Fruit fly (Drosophila melanogaster) whole organism, embryonic: ENCODE results near the gene p115.

Experiments used
- Aef1 ChIP-seq: fragments of 200-800 bp; sonication (Bioruptor generic); IDR thresholded peaks from 3 replicates; pipeline ENCODE4 v1.3.6; 2022; ENCODE audit warnings: missing biosample characterization, missing genetic modification characterization
- Asciz ChIP-seq: fragments of 200-800 bp; sonication (Bioruptor generic); optimal IDR thresholded peaks from 2 replicates; lab custom pipeline; 2017; ENCODE audit warnings: missing biosample characterization, mild to moderate bottlenecking, missing genetic modification characterization, missing genetic modification reagents
- CG11085 ChIP-seq: fragments of 200-800 bp; sonication (Bioruptor generic); IDR thresholded peaks from 2 replicates; pipeline ENCODE4 v1.3.6; 2022; ENCODE audit warnings: missing biosample characterization, missing genetic modification characterization
- CG11723 ChIP-seq: fragments of 200-800 bp; sonication (Bioruptor generic); optimal IDR thresholded peaks from 2 replicates; lab custom pipeline; 2017; ENCODE audit warnings: missing biosample characterization, mild to moderate bottlenecking, missing genetic modification characterization
- CG13775 ChIP-seq: fragments of 200-800 bp; sonication (Bioruptor generic); optimal IDR thresholded peaks from 3 replicates; lab custom pipeline; 2017; ENCODE audit warnings: missing biosample characterization, mild to moderate bottlenecking, missing genetic modification characterization
- CG14965 ChIP-seq: fragments of 200-800 bp; sonication (Bioruptor generic); optimal IDR thresholded peaks from 2 replicates; lab custom pipeline; 2016; ENCODE audit warnings: missing biosample characterization, missing genetic modification characterization, borderline replicate concordance
- CG1602 ChIP-seq: fragments of 200-800 bp; sonication (Bioruptor generic); optimal IDR thresholded peaks from 3 replicates; lab custom pipeline; 2016; ENCODE audit warnings: missing biosample characterization, missing genetic modification characterization
- CG1647 ChIP-seq: fragments of 200-800 bp; sonication (Bioruptor generic); optimal IDR thresholded peaks from 3 replicates; lab custom pipeline; 2016; ENCODE audit warnings: missing biosample characterization, missing genetic modification characterization
- CG17912 ChIP-seq: fragments of 200-800 bp; sonication (Bioruptor generic); optimal IDR thresholded peaks from 2 replicates; lab custom pipeline; 2018; ENCODE audit warnings: missing biosample characterization, mild to moderate bottlenecking, missing genetic modification characterization
- CG1832 ChIP-seq: fragments of 200-800 bp; sonication (Bioruptor generic); optimal IDR thresholded peaks from 2 replicates; lab custom pipeline; 2017; ENCODE audit warnings: missing biosample characterization, mild to moderate bottlenecking, missing genetic modification characterization, inconsistent platforms
- CG18476 ChIP-seq: fragments of 200-800 bp; sonication (Bioruptor generic); optimal IDR thresholded peaks from 2 replicates; lab custom pipeline; 2016; ENCODE audit warnings: missing biosample characterization, mild to moderate bottlenecking, missing genetic modification characterization
- CG2120 ChIP-seq: fragments of 200-800 bp; sonication (Bioruptor generic); optimal IDR thresholded peaks from 3 replicates; lab custom pipeline; 2016; ENCODE audit warnings: missing biosample characterization, missing genetic modification characterization
- CG2199 ChIP-seq: fragments of 200-800 bp; sonication (Bioruptor generic); IDR thresholded peaks from 3 replicates; pipeline ENCODE4 v1.3.6; 2022; ENCODE audit warnings: missing biosample characterization, missing genetic modification characterization
- CG2875 ChIP-seq: fragments of 200-800 bp; sonication (Bioruptor generic); optimal IDR thresholded peaks from 2 replicates; lab custom pipeline; 2017; ENCODE audit warnings: missing biosample characterization, mild to moderate bottlenecking, missing genetic modification characterization, missing genetic modification reagents
- CG30431 ChIP-seq: fragments of 200-800 bp; sonication (Bioruptor generic); optimal IDR thresholded peaks from 2 replicates; lab custom pipeline; 2017; ENCODE audit warnings: missing biosample characterization, missing genetic modification characterization
- CG5245 ChIP-seq: fragments of 200-800 bp; sonication (Bioruptor generic); optimal IDR thresholded peaks from 3 replicates; lab custom pipeline; 2016; ENCODE audit warnings: missing biosample characterization, missing genetic modification characterization
- CG7271 ChIP-seq: fragments of 200-800 bp; sonication (Bioruptor generic); optimal IDR thresholded peaks from 2 replicates; lab custom pipeline; 2018; ENCODE audit warnings: missing biosample characterization, mild to moderate bottlenecking, missing genetic modification characterization, moderate library complexity
- CG7839 ChIP-seq: fragments of 200-800 bp; sonication (Bioruptor generic); optimal IDR thresholded peaks from 3 replicates; lab custom pipeline; 2018; ENCODE audit warnings: missing biosample characterization, mild to moderate bottlenecking, missing genetic modification characterization, moderate library complexity
- CG7963 ChIP-seq: fragments of 200-800 bp; sonication (Bioruptor generic); IDR thresholded peaks from 3 replicates; pipeline ENCODE4 v1.3.6; 2022; ENCODE audit warnings: missing biosample characterization, missing genetic modification characterization; ENCODE audit not compliant: partially characterized antibody
- Drgx ChIP-seq: fragments of 200-800 bp; sonication (Bioruptor generic); IDR thresholded peaks from 2 replicates; pipeline ENCODE4 v1.3.6; 2022; ENCODE audit warnings: missing biosample characterization, missing genetic modification characterization
- H15 ChIP-seq: fragments of 200-800 bp; sonication (Bioruptor generic); IDR thresholded peaks from 3 replicates; pipeline ENCODE4 v1.3.6; 2022; ENCODE audit warnings: missing biosample characterization, missing genetic modification characterization
- Hmr ChIP-seq: fragments of 200-800 bp; sonication (Bioruptor generic); optimal IDR thresholded peaks from 3 replicates; lab custom pipeline; 2017; ENCODE audit warnings: mild to moderate bottlenecking, missing biosample characterization, missing genetic modification reagents, missing genetic modification characterization
- Hmx ChIP-seq: fragments of 200-800 bp; sonication (Bioruptor generic); optimal IDR thresholded peaks from 2 replicates; lab custom pipeline; 2016; ENCODE audit warnings: missing biosample characterization, missing genetic modification characterization
- Hr51 ChIP-seq, 2 experiments: fragments of 200-800 bp; sonication (Bioruptor generic); optimal IDR thresholded peaks; 2 replicates in 1 of 2; 3 replicates in 1 of 2; lab custom pipeline; 2016 to 2018; ENCODE audit warnings: missing biosample characterization in 2 of 2, missing genetic modification characterization in 2 of 2, mild to moderate bottlenecking in 1 of 2, moderate library complexity in 1 of 2
- Med ChIP-seq: fragments of 200-800 bp; sonication (Bioruptor generic); peaks from one replicate; lab custom pipeline; 2016; ENCODE audit warnings: missing biosample characterization, missing genetic modification characterization, mild to moderate bottlenecking, inconsistent platforms, moderate library complexity
- NC2α ChIP-seq: fragments of 200-800 bp; sonication (Bioruptor generic); optimal IDR thresholded peaks from 2 replicates; lab custom pipeline; 2016; ENCODE audit warnings: missing biosample characterization, missing genetic modification characterization
- Pdp1 ChIP-seq, 2 experiments: fragments of 200-800 bp; sonication (Bioruptor generic); optimal IDR thresholded peaks; 3 replicates each; lab custom pipeline; 2016; ENCODE audit warnings: missing biosample characterization in 2 of 2, missing genetic modification characterization in 2 of 2, mild to moderate bottlenecking in 1 of 2, moderate library complexity in 1 of 2
- Spps ChIP-seq: fragments of 200-800 bp; sonication (Bioruptor generic); optimal IDR thresholded peaks from 2 replicates; lab custom pipeline; 2018; ENCODE audit warnings: missing biosample characterization, mild to moderate bottlenecking, missing genetic modification characterization
- Tbp ChIP-seq: fragments of >200 bp; optimal IDR thresholded peaks from 2 replicates; lab custom pipeline; 2018; ENCODE audit warnings: missing biosample characterization, missing genetic modification characterization
- Vsx1 ChIP-seq: fragments of 200-800 bp; sonication (Bioruptor generic); optimal IDR thresholded peaks from 2 replicates; lab custom pipeline; 2017; ENCODE audit warnings: missing biosample characterization, mild to moderate bottlenecking, missing genetic modification characterization, missing genetic modification reagents
- crc ChIP-seq: fragments of 200-800 bp; sonication (Bioruptor generic); optimal IDR thresholded peaks from 2 replicates; lab custom pipeline; 2016; ENCODE audit warnings: missing biosample characterization, missing genetic modification characterization
- cwo ChIP-seq: fragments of 200-800 bp; sonication (Bioruptor generic); optimal IDR thresholded peaks from 3 replicates; lab custom pipeline; 2017; ENCODE audit warnings: missing biosample characterization, missing genetic modification characterization, mild to moderate bottlenecking, moderate library complexity, missing genetic modification reagents
- dmrt99B ChIP-seq: fragments of 200-800 bp; sonication (Bioruptor generic); optimal IDR thresholded peaks from 2 replicates; lab custom pipeline; 2018; ENCODE audit warnings: missing biosample characterization, mild to moderate bottlenecking, missing genetic modification characterization, moderate library complexity
- dpn ChIP-seq, 2 experiments: fragments of 200-800 bp; sonication (Bioruptor generic); optimal IDR thresholded peaks; 3 replicates each; lab custom pipeline; 2016; ENCODE audit warnings: missing biosample characterization in 2 of 2, missing genetic modification characterization in 2 of 2
- gce ChIP-seq: fragments of 200-800 bp; sonication (Bioruptor generic); IDR thresholded peaks from 3 replicates; pipeline ENCODE4 v1.3.6; 2022; ENCODE audit warnings: missing biosample characterization, missing genetic modification characterization
- grau ChIP-seq: fragments of 200-800 bp; optimal IDR thresholded peaks from 3 replicates; lab custom pipeline; 2019; ENCODE audit warnings: missing biosample characterization, mild to moderate bottlenecking, missing genetic modification characterization, moderate library complexity
- gsb-n ChIP-seq: fragments of 200-800 bp; sonication (Bioruptor generic); optimal IDR thresholded peaks from 3 replicates; lab custom pipeline; 2018; ENCODE audit warnings: missing biosample characterization, mild to moderate bottlenecking, missing genetic modification characterization
- her ChIP-seq: fragments of 200-800 bp; sonication (Bioruptor generic); optimal IDR thresholded peaks from 2 replicates; lab custom pipeline; 2016; ENCODE audit warnings: missing biosample characterization, missing genetic modification characterization
- luna ChIP-seq: fragments of 200-800 bp; sonication (Bioruptor generic); optimal IDR thresholded peaks from 2 replicates; lab custom pipeline; 2016; ENCODE audit warnings: missing biosample characterization, missing genetic modification characterization
- mirr ChIP-seq: fragments of 200-800 bp; sonication (Bioruptor generic); optimal IDR thresholded peaks from 3 replicates; lab custom pipeline; 2018; ENCODE audit warnings: missing biosample characterization, mild to moderate bottlenecking, missing genetic modification characterization
- phol ChIP-seq: fragments of 200-800 bp; sonication (Bioruptor generic); optimal IDR thresholded peaks from 3 replicates; lab custom pipeline; 2018; ENCODE audit warnings: missing biosample characterization, mild to moderate bottlenecking, missing genetic modification characterization, moderate library complexity
- psq ChIP-seq: fragments of 200-800 bp; sonication (Bioruptor generic); optimal IDR thresholded peaks from 2 replicates; lab custom pipeline; 2017; ENCODE audit warnings: missing biosample characterization, missing genetic modification characterization
- schlank ChIP-seq: fragments of 200-800 bp; sonication (Bioruptor generic); optimal IDR thresholded peaks from 2 replicates; lab custom pipeline; 2018; ENCODE audit warnings: missing biosample characterization, mild to moderate bottlenecking, missing genetic modification characterization
- sob ChIP-seq: fragments of 200-800 bp; sonication (Bioruptor generic); IDR thresholded peaks from 2 replicates; pipeline ENCODE4 v1.3.6; 2022; ENCODE audit warnings: missing biosample characterization, missing genetic modification characterization
- sr ChIP-seq: fragments of 200-800 bp; sonication (Bioruptor generic); IDR thresholded peaks from 3 replicates; pipeline ENCODE4 v1.3.6; 2022; ENCODE audit warnings: missing biosample characterization, missing genetic modification characterization
- tin ChIP-seq: fragments of 200-800 bp; sonication (Bioruptor generic); optimal IDR thresholded peaks from 3 replicates; lab custom pipeline; 2016; ENCODE audit warnings: missing biosample characterization, missing genetic modification characterization
- trh ChIP-seq: fragments of 200-800 bp; sonication (Bioruptor generic); optimal IDR thresholded peaks from 2 replicates; lab custom pipeline; 2016; ENCODE audit warnings: missing biosample characterization, missing genetic modification characterization
- yki ChIP-seq: fragments of >200 bp; optimal IDR thresholded peaks from 3 replicates; lab custom pipeline; 2018
- z ChIP-seq: fragments of 200-800 bp; sonication (Bioruptor generic); IDR thresholded peaks from 3 replicates; pipeline ENCODE4 v1.3.6; 2022; ENCODE audit warnings: missing biosample characterization, missing genetic modification characterization
- zfh1 ChIP-seq: fragments of 200-800 bp; sonication (Bioruptor generic); IDR thresholded peaks from 3 replicates; pipeline ENCODE4 v1.3.6; 2022; ENCODE audit warnings: missing biosample characterization, missing genetic modification characterization

The p115 gene

dm6 chrX:7888386-7889024, 5.3 kb upstream of the p115 start, which contains the start of gene Acat1 (continued):
- TF ChIP-seq her (GFP tag; lab: Kevin White, UChicago) (peak; percentile 14), CG7963 (GFP tag; lab: Robert Waterston, UW) (no peak), Drgx (GFP tag; lab: Robert Waterston, UW) (peak; percentile 62), trh (GFP tag; lab: Kevin White, UChicago) (no peak), phol (tag; lab: Kevin White, UChicago) (peak; percentile 64), Med (GFP tag; lab: Kevin White, UChicago) (peak; percentile 94), Hmx (peak; percentile 46), Aef1 (0 out of 3 replicates have a peak, but pooled peaks have one; percentile 16), CG11085 (no peak), CG7271 (tag; lab: Kevin White, UChicago) (peak; percentile 1), CG30431 (no peak), CG1832 (GFP tag; lab: Kevin White, UChicago) (no peak), gsb-n (tag; lab: Kevin White, UChicago) (peak; percentile 44), sob (GFP tag; lab: Robert Waterston, UW) (peak; percentile 53; the same call in 1 of the 2 replicates), cwo (GFP tag; lab: Kevin White, UChicago) (peak; percentile 32), CG11723 (GFP tag; lab: Kevin White, UChicago) (no peak), CG18476 (GFP tag; lab: Kevin White, UChicago) (peak; percentile 64), Hmr (GFP tag; lab: Kevin White, UChicago) (peak; percentile 59), tin (GFP tag; lab: Kevin White, UChicago) (peak; percentile 49), CG1647 (GFP tag; lab: Kevin White, UChicago) (no peak), CG5245 (GFP tag; lab: Kevin White, UChicago) (peak; percentile 29), Spps (peak; percentile 23), H15 (GFP tag; lab: Robert Waterston, UW) (no peak), CG7839 (tag; lab: Kevin White, UChicago) (no peak), z (no peak), CG1602 (peak; percentile 44), CG14965 (GFP tag; lab: Kevin White, UChicago) (no peak), mirr (GFP tag; lab: Kevin White, UChicago) (no peak), CG17912 (GFP tag; lab: Kevin White, UChicago) (no peak), dmrt99B (no peak), CG2199 (GFP tag; lab: Robert Waterston, UW) (0 out of 3 replicates have a peak, but pooled peaks have one; percentile 15), sr (GFP tag; lab: Robert Waterston, UW) (no peak), NC2α (no peak), luna (GFP tag; lab: Kevin White, UChicago) (peak; percentile 39), Asciz (peak; percentile 56), Tbp (GFP tag; lab: Kevin White, UChicago) (no peak), CG2875 (GFP tag; lab: Kevin White, UChicago) (no peak), yki (lab: Kevin White, UChicago) (no peak), schlank (tag; lab: Kevin White, UChicago) (no peak), CG2120 (GFP tag; lab: Kevin White, UChicago) (peak; percentile 80), psq (GFP tag; lab: Kevin White, UChicago) (no peak), dpn (GFP tag; optimal IDR thresholded peaks at IDR 0.05; lab: Kevin White, UChicago) (peak; percentile 44 to 64), CG13775 (GFP tag; lab: Kevin White, UChicago) (peak; percentile 47), gce (GFP tag; lab: Robert Waterston, UW) (no peak), Vsx1 (GFP tag; lab: Kevin White, UChicago) (no peak), crc (GFP tag; lab: Kevin White, UChicago) (peak; percentile 1), Pdp1 (GFP tag; optimal IDR thresholded peaks at IDR 0.05; lab: Kevin White, UChicago) (peak; percentile 48 to 100), zfh1 (GFP tag; lab: Robert Waterston, UW) (peak; percentile 76), Hr51 (GFP tag; optimal IDR thresholded peaks at IDR 0.05; lab: Kevin White, UChicago) (peak; percentile 46 to 72), grau (tag; lab: Kevin White, UChicago) (peak; percentile 41)
